Worm (Caenorhabditis elegans) whole organism, L3 larva: ENCODE data around the gene F44E7.7.

Source experiments
- R02D3.7 ChIP-seq: fragments of 150-350 bp; optimal IDR thresholded peaks from 2 replicates; lab custom pipeline; 2014; ENCODE audit warnings: missing biosample characterization, missing genetic modification characterization
- ama-1 ChIP-seq: fragments of 150-350 bp; optimal IDR thresholded peaks from 2 replicates; lab custom pipeline; 2018
- daf-12 ChIP-seq: fragments of 150-350 bp; optimal IDR thresholded peaks from 2 replicates; lab custom pipeline; 2014; ENCODE audit warnings: missing biosample characterization, missing genetic modification reagents, missing genetic modification characterization
- eor-1 ChIP-seq, 2 experiments: fragments of 150-350 bp; optimal IDR thresholded peaks; 2 replicates each; lab custom pipeline; 2014 to 2018; ENCODE audit warnings: missing biosample characterization in 2 of 2, missing genetic modification characterization in 2 of 2
- fkh-10 ChIP-seq: sonication (generic microtip); optimal IDR thresholded peaks from 2 replicates; lab custom pipeline; 2017; ENCODE audit warnings: missing biosample characterization, missing genetic modification reagents, missing genetic modification characterization
- hmg-11 ChIP-seq: sonication (generic microtip); optimal IDR thresholded peaks from 2 replicates; lab custom pipeline; 2016; ENCODE audit warnings: missing genetic modification characterization, missing compliant biosample characterization
- lin-15B ChIP-seq: fragments of 150-350 bp; optimal IDR thresholded peaks from 2 replicates; lab custom pipeline; 2014; ENCODE audit warnings: missing biosample characterization, missing genetic modification characterization
- lsy-12 ChIP-seq: sonication (generic microtip); optimal IDR thresholded peaks from 2 replicates; lab custom pipeline; 2016; ENCODE audit warnings: mild to moderate bottlenecking, missing genetic modification characterization, missing compliant biosample characterization
- mdl-1 ChIP-seq: fragments of 150-350 bp; optimal IDR thresholded peaks from 2 replicates; lab custom pipeline; 2014; ENCODE audit warnings: missing biosample characterization, missing genetic modification characterization
- nfya-1 ChIP-seq: sonication (generic microtip); optimal IDR thresholded peaks from 2 replicates; lab custom pipeline; 2017; ENCODE audit warnings: missing genetic modification characterization, mild to moderate bottlenecking, missing compliant biosample characterization, antibody characterized with exemption, moderate library complexity; ENCODE audit not compliant: insufficient read depth
- nhr-11 ChIP-seq: fragments of 150-350 bp; optimal IDR thresholded peaks from 2 replicates; lab custom pipeline; 2014; ENCODE audit warnings: missing biosample characterization, missing genetic modification characterization
- nhr-12 ChIP-seq: fragments of 150-350 bp; optimal IDR thresholded peaks from 2 replicates; lab custom pipeline; 2014; ENCODE audit warnings: missing biosample characterization, missing genetic modification characterization
- nhr-237 ChIP-seq: fragments of 150-350 bp; optimal IDR thresholded peaks from 2 replicates; lab custom pipeline; 2014; ENCODE audit warnings: missing biosample characterization, missing genetic modification characterization
- nhr-25 ChIP-seq: sonication (generic microtip); optimal IDR thresholded peaks from 2 replicates; lab custom pipeline; 2017; ENCODE audit warnings: missing biosample characterization, missing genetic modification characterization
- nhr-28 ChIP-seq: fragments of 150-350 bp; optimal IDR thresholded peaks from 2 replicates; lab custom pipeline; 2014; ENCODE audit warnings: missing biosample characterization, missing genetic modification characterization
- nhr-43 ChIP-seq: sonication (generic microtip); optimal IDR thresholded peaks from 2 replicates; lab custom pipeline; 2016; ENCODE audit warnings: mild to moderate bottlenecking, missing genetic modification characterization, missing compliant biosample characterization; ENCODE audit not compliant: poor library complexity, severe bottlenecking
- nhr-76 ChIP-seq: fragments of 150-350 bp; sonication (generic microtip); optimal IDR thresholded peaks from 5 replicates; lab custom pipeline; 2014; ENCODE audit warnings: missing biosample characterization, missing genetic modification characterization
- unc-39 ChIP-seq: sonication (generic microtip); optimal IDR thresholded peaks from 4 replicates; lab custom pipeline; 2017; ENCODE audit warnings: missing biosample characterization, missing genetic modification characterization
- unc-62 ChIP-seq: fragments of 150-350 bp; sonication (generic microtip); optimal IDR thresholded peaks from 4 replicates; lab custom pipeline; 2014; ENCODE audit warnings: missing biosample characterization, missing genetic modification reagents, missing genetic modification characterization
- zag-1 ChIP-seq: fragments of 150-350 bp; optimal IDR thresholded peaks from 2 replicates; lab custom pipeline; 2014; ENCODE audit warnings: missing biosample characterization, missing genetic modification characterization
- ztf-4 ChIP-seq: fragments of 150-350 bp; optimal IDR thresholded peaks from 2 replicates; lab custom pipeline; 2014; ENCODE audit warnings: missing biosample characterization, missing genetic modification characterization

The F44E7.7 gene

DNA sequence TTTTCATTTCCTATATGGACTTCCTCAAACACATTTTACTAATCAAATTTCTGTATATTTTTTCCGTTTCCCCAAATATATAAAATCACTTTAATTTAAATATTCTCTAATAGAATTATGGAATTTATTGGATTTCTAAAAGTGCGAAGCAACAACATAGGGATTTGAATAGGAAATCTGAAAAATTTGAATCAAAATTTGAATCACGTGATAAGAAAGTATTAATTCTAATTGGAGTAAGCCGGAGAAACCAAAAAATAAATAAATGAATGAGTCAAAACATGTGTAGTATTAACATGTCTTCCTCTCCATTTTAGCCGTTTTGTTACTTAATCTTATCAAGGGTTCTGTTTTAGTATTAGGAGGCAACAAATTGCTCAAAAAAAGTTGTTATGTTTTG, 44.0 kb downstream of the F44E7.7 start:
- no peak for TF ChIP-seq hmg-11 (tag; lab: Kevin White, UChicago)
- TF ChIP-seq lin-15B (tag; lab: Kevin White, UChicago): no peak
- TF ChIP-seq unc-39 (tag; lab: Kevin White, UChicago): no peak
- no peak for TF ChIP-seq daf-12 (tag; lab: Kevin White, UChicago)
- TF ChIP-seq nhr-25: no peak
- TF ChIP-seq nhr-11: no peak
- no peak for TF ChIP-seq nhr-237 (tag; lab: Kevin White, UChicago)
- TF ChIP-seq eor-1 (tag; optimal IDR thresholded peaks at IDR 0.05; lab: Kevin White, UChicago): no peak
- TF ChIP-seq unc-62 (GFP tag; lab: Kevin White, UChicago): no peak
- TF ChIP-seq mdl-1 (tag; lab: Kevin White, UChicago): no peak
- no peak for TF ChIP-seq ama-1 (lab: Kevin White, UChicago)
- TF ChIP-seq nhr-28 (tag; lab: Kevin White, UChicago): no peak
- TF ChIP-seq nhr-76 (tag; lab: Kevin White, UChicago): no peak
- no peak for TF ChIP-seq lsy-12 (tag; lab: Kevin White, UChicago)

DNA sequence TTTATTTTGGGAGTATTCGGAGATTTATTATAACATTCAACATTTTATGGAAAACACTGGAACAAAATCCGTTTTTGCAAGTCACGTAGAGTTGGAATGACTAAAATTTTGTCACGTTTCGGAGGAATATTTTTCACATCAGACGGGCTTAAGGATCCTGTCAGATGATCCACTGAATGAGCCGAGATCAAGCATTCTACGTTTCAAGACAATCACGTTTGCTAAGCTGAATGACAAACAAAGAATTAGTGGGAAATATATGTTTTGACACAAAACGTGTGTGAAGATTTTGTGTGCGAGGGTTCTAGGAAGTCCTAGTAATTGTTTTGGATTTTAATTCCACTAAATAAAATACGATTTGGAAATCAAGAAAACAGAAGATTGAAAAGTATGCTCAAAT, 45.8 kb downstream of the F44E7.7 start:
- TF ChIP-seq eor-1 (tag; optimal IDR thresholded peaks at IDR 0.05; lab: Kevin White, UChicago) (no peak), fkh-10 (GFP tag; lab: Kevin White, UChicago) (no peak), R02D3.7 (tag; lab: Kevin White, UChicago) (no peak), nhr-43 (tag; lab: Kevin White, UChicago) (no peak), unc-62 (GFP tag; lab: Kevin White, UChicago) (no peak), nhr-25 (no peak), nhr-76 (tag; lab: Kevin White, UChicago) (no peak), zag-1 (tag; lab: Kevin White, UChicago) (no peak), ztf-4 (tag; lab: Kevin White, UChicago) (no peak), nhr-12 (tag; lab: Kevin White, UChicago) (no peak)
- TF ChIP-seq, all 47 proteins: peak for 0

DNA sequence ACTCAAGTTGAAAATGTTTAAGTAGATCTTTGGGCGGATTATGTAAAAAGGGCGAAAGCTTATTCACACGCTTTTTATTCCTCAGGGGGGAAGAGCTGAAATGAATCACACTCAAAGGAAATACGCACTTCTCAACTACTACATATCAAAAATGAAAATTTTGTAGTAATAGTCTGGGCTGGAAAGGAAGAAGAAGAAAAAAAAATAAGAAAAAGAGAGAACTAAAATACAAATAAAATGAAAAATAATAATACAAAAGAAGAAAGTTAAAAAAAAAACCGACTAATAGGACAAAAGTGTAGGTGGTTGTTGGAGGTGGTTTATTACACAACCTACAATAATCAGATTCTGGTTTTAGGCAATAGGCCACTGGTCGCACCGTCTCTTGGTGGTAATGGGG, 49.2 kb downstream of the F44E7.7 start, which contains the start of gene K09H11.6:
Gene K09H11.6, minus strand, starts transcription at position 101 of the 400 bp plus-strand sequence.
- peak; percentile 4 for TF ChIP-seq nfya-1 (tag; lab: Kevin White, UChicago)
- no peak for TF ChIP-seq mdl-1 (tag; lab: Kevin White, UChicago)
- TF ChIP-seq, all 47 proteins: peak for 1
